Worm (Caenorhabditis elegans): Measurements from ENCODE around the gene hum-4.
A peak's percentile ranks its signal among the peaks of the same experiment; 100 is the strongest.

DNA sequence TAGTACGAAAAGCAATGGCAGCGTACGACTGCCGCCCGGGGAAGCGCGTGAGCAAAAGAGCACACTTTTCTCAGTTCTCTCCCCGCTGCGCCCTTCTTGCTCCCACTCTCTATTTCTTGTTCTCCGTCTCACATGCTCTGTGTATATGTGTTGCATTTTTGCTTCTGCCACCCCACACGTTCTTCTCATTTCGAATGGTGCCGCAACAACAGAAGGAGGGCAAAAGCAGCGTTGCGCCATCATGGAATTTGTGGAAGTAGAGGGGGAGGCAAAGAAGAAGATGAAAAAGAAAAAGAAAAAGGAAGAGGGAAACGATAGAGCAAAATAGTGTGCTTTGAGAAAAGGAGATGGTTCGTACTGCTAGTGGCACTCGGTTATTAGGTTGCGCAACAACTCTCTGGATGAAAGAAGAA, 33.9 kb upstream of the hum-4 start:
- no peak for TF ChIP-seq lin-39 (tag; optimal IDR thresholded peaks at IDR 0.05)
- TF ChIP-seq dmd-4 (tag; optimal IDR thresholded peaks at IDR 0.05) = no peak
- TF ChIP-seq aly-2 (tag; optimal IDR thresholded peaks at IDR 0.05) = no peak
- TF ChIP-seq ztf-4 (tag; optimal IDR thresholded peaks at IDR 0.05) = peak; percentile 80
- no peak for TF ChIP-seq unc-39 (tag; optimal IDR thresholded peaks at IDR 0.05)
- no peak for TF ChIP-seq nhr-25 (tag; optimal IDR thresholded peaks at IDR 0.05)
- TF ChIP-seq nhr-77 (tag; optimal IDR thresholded peaks at IDR 0.05) = no peak
- peak; percentile 41 to 88 for TF ChIP-seq mdl-1 (tag; optimal IDR thresholded peaks at IDR 0.05)
- no peak for TF ChIP-seq nhr-237 (tag; optimal IDR thresholded peaks at IDR 0.05)
- peak; percentile 16 for TF ChIP-seq snpc-4 (tag; optimal IDR thresholded peaks at IDR 0.05)
- TF ChIP-seq unc-55 (GFP tag; optimal IDR thresholded peaks at IDR 0.05) = peak; percentile 80
- peak; percentile 86 for TF ChIP-seq Y55F3AM.14 (GFP tag; optimal IDR thresholded peaks at IDR 0.05)
- TF ChIP-seq lin-11 (tag; optimal IDR thresholded peaks at IDR 0.05) = peak; percentile 69
- peak; percentile 33 for TF ChIP-seq fos-1 (tag; optimal IDR thresholded peaks at IDR 0.05)

All from whole organism, L2 larva.